Fruit fly (Drosophila melanogaster): ENCODE results near the gene Pak3.

The Pak3 gene

dm6 chr3R:16476472-16476871, 22.9 kb upstream of the Pak3 start (continued):
- peak; percentile 44 for TF ChIP-seq PHDP (tag; optimal IDR thresholded peaks at IDR 0.05)
- no peak for TF ChIP-seq Ptx1 (GFP tag; IDR thresholded peaks at IDR 0.05)
- peak; percentile 47 for TF ChIP-seq CG10147 (GFP tag; optimal IDR thresholded peaks at IDR 0.05)
- TF ChIP-seq C15 (GFP tag; IDR thresholded peaks at IDR 0.05), result no peak
- no peak for TF ChIP-seq Dp (GFP tag; optimal IDR thresholded peaks at IDR 0.05)
- TF ChIP-seq cad (GFP tag; optimal IDR thresholded peaks at IDR 0.05), result no peak
- peak; percentile 34 for TF ChIP-seq D19A (tag; optimal IDR thresholded peaks at IDR 0.05)
- no peak for TF ChIP-seq CG11560 (tag; IDR thresholded peaks at IDR 0.05)
- no peak for TF ChIP-seq yki (optimal IDR thresholded peaks at IDR 0.05)
- TF ChIP-seq cas (GFP tag; IDR thresholded peaks at IDR 0.05), result no peak
- TF ChIP-seq CG4707 (GFP tag; optimal IDR thresholded peaks at IDR 0.05), result no peak
- peak; percentile 61 for TF ChIP-seq CG7556 (GFP tag; optimal IDR thresholded peaks at IDR 0.05)
- peak; percentile 45 for TF ChIP-seq CG10543 (GFP tag; optimal IDR thresholded peaks at IDR 0.05)
- TF ChIP-seq org-1 (GFP tag; optimal IDR thresholded peaks at IDR 0.05), result no peak
- TF ChIP-seq CG14965 (GFP tag; optimal IDR thresholded peaks at IDR 0.05; ENCODE audit: borderline replicate concordance), result no peak
- TF ChIP-seq CG7987 (GFP tag; optimal IDR thresholded peaks at IDR 0.05), result no peak
- TF ChIP-seq HmgZ (tag; optimal IDR thresholded peaks at IDR 0.05), result peak; percentile 8
- no peak for TF ChIP-seq Usf (GFP tag; optimal IDR thresholded peaks at IDR 0.05)
- 0 out of 3 replicates have a peak, but pooled peaks have one; percentile 30 for TF ChIP-seq tgo (GFP tag; IDR thresholded peaks at IDR 0.05)
- no peak for TF ChIP-seq hbn (GFP tag; IDR thresholded peaks at IDR 0.05; ENCODE audit: partially characterized antibody)
- no peak for TF ChIP-seq zen2 (GFP tag; IDR thresholded peaks at IDR 0.05; ENCODE audit: partially characterized antibody)
- no peak for TF ChIP-seq ERR (GFP tag; optimal IDR thresholded peaks at IDR 0.05)
- TF ChIP-seq Stat92E (GFP tag; optimal IDR thresholded peaks at IDR 0.05), result no peak
- no peak for TF ChIP-seq wdn (GFP tag; IDR thresholded peaks at IDR 0.05)
- no peak for TF ChIP-seq ttk (GFP tag; IDR thresholded peaks at IDR 0.05)
- TF ChIP-seq CG10979 (tag; optimal IDR thresholded peaks at IDR 0.05), result peak; percentile 41
- TF ChIP-seq CG17385 (GFP tag; optimal IDR thresholded peaks at IDR 0.05), result peak; percentile 17
- TF ChIP-seq sc (optimal IDR thresholded peaks at IDR 0.05), result no peak
- TF ChIP-seq sc (GFP tag; optimal IDR thresholded peaks at IDR 0.05), result no peak
- TF ChIP-seq Oaz (GFP tag; IDR thresholded peaks at IDR 0.05), result no peak
- no peak for TF ChIP-seq wek (GFP tag; optimal IDR thresholded peaks at IDR 0.05)
- TF ChIP-seq p53 (GFP tag; optimal IDR thresholded peaks at IDR 0.05), result no peak
- peak; percentile 54; the same call in 2 of the 3 replicates for TF ChIP-seq row (GFP tag; IDR thresholded peaks at IDR 0.05)
- no peak for TF ChIP-seq CG4820 (GFP tag; optimal IDR thresholded peaks at IDR 0.05)
- TF ChIP-seq sug (tag; optimal IDR thresholded peaks at IDR 0.05), result peak; percentile 28
- peak; percentile 35 for TF ChIP-seq CG30403 (GFP tag; optimal IDR thresholded peaks at IDR 0.05)
- TF ChIP-seq MBD-R2 (GFP tag; IDR thresholded peaks at IDR 0.05), result no peak
- no peak for TF ChIP-seq gsb-n (tag; optimal IDR thresholded peaks at IDR 0.05)
- TF ChIP-seq CG31365 (tag; optimal IDR thresholded peaks at IDR 0.05), result no peak
- TF ChIP-seq CG4360 (GFP tag; IDR thresholded peaks at IDR 0.05), result no peak
- TF ChIP-seq CG10267 (tag; optimal IDR thresholded peaks at IDR 0.05), result peak; percentile 32
- TF ChIP-seq her (GFP tag; optimal IDR thresholded peaks at IDR 0.05), result no peak
- peak; percentile 54 for TF ChIP-seq CG8924 (tag; optimal IDR thresholded peaks at IDR 0.05)
- no peak for TF ChIP-seq Hey (tag; optimal IDR thresholded peaks at IDR 0.05)
- TF ChIP-seq dimm (GFP tag; IDR thresholded peaks at IDR 0.05), result no peak
- TF ChIP-seq CG2678 (tag; optimal IDR thresholded peaks at IDR 0.05), result peak; percentile 75
- TF ChIP-seq peb (GFP tag; IDR thresholded peaks at IDR 0.05), result no peak
- TF ChIP-seq aop (GFP tag; IDR thresholded peaks at IDR 0.05), result no peak
- TF ChIP-seq ci (GFP tag; IDR thresholded peaks at IDR 0.05), result no peak
- TF ChIP-seq CG7963 (GFP tag; IDR thresholded peaks at IDR 0.05; ENCODE audit: partially characterized antibody), result no peak
- TF ChIP-seq tna (GFP tag; IDR thresholded peaks at IDR 0.05; ENCODE audit: partially characterized antibody), result no peak
- no peak for TF ChIP-seq CG9437 (GFP tag; optimal IDR thresholded peaks at IDR 0.05)
